Fruit fly (Drosophila melanogaster) whole organism, embryonic: ENCODE results near the gene ATPsynB.

Experiments
- Atf6 ChIP-seq: fragments of 200-800 bp; sonication (Bioruptor generic); IDR thresholded peaks from 2 replicates; pipeline ENCODE4 v1.3.6; 2022; ENCODE audit warnings: missing biosample characterization, missing genetic modification characterization
- BEAF-32 ChIP-seq: fragments of 200-800 bp; sonication (Bioruptor generic); optimal IDR thresholded peaks from 3 replicates; lab custom pipeline; 2017; ENCODE audit warnings: missing biosample characterization, missing genetic modification characterization, mild to moderate bottlenecking, moderate library complexity, missing genetic modification reagents
- CG10462 ChIP-seq: fragments of 200-800 bp; sonication (Bioruptor generic); optimal IDR thresholded peaks from 2 replicates; lab custom pipeline; 2016; ENCODE audit warnings: missing biosample characterization, missing genetic modification characterization
- CG10654 ChIP-seq: fragments of 200-800 bp; sonication (Bioruptor generic); optimal IDR thresholded peaks from 2 replicates; lab custom pipeline; 2016; ENCODE audit warnings: missing biosample characterization, missing genetic modification characterization
- CG12236 ChIP-seq: fragments of 200-800 bp; sonication (Bioruptor generic); optimal IDR thresholded peaks from 2 replicates; lab custom pipeline; 2016; ENCODE audit warnings: missing biosample characterization, missing genetic modification characterization
- CG12299 ChIP-seq: fragments of 200-800 bp; sonication (Bioruptor generic); optimal IDR thresholded peaks from 2 replicates; lab custom pipeline; 2018; ENCODE audit warnings: missing biosample characterization, mild to moderate bottlenecking, missing genetic modification characterization
- CG12391 ChIP-seq: fragments of 200-800 bp; sonication (Bioruptor generic); optimal IDR thresholded peaks from 3 replicates; lab custom pipeline; 2018; ENCODE audit warnings: missing biosample characterization, mild to moderate bottlenecking, missing genetic modification characterization, moderate library complexity
- CG12744 ChIP-seq: fragments of 200-800 bp; sonication (Bioruptor generic); optimal IDR thresholded peaks from 2 replicates; lab custom pipeline; 2016; ENCODE audit warnings: missing biosample characterization, missing genetic modification characterization
- CG14441 ChIP-seq: fragments of 200-800 bp; sonication (Bioruptor generic); IDR thresholded peaks from 2 replicates; pipeline ENCODE4 v1.3.6; 2022; ENCODE audit warnings: missing biosample characterization, missing genetic modification characterization
- CG17186 ChIP-seq: fragments of 200-800 bp; sonication (Bioruptor generic); optimal IDR thresholded peaks from 3 replicates; lab custom pipeline; 2017; ENCODE audit warnings: missing biosample characterization, missing genetic modification reagents, missing genetic modification characterization
- CG18476 ChIP-seq: fragments of 200-800 bp; sonication (Bioruptor generic); optimal IDR thresholded peaks from 2 replicates; lab custom pipeline; 2016; ENCODE audit warnings: missing biosample characterization, mild to moderate bottlenecking, missing genetic modification characterization
- CG31365 ChIP-seq: fragments of 200-800 bp; sonication (Bioruptor generic); optimal IDR thresholded peaks from 2 replicates; lab custom pipeline; 2018; ENCODE audit warnings: missing biosample characterization, mild to moderate bottlenecking, missing genetic modification characterization
- CG31388 ChIP-seq: fragments of 200-800 bp; sonication (Bioruptor generic); optimal IDR thresholded peaks from 2 replicates; lab custom pipeline; 2016; ENCODE audit warnings: missing biosample characterization, missing genetic modification characterization
- CG33213 ChIP-seq: fragments of 200-800 bp; sonication (Bioruptor generic); optimal IDR thresholded peaks from 3 replicates; lab custom pipeline; 2016; ENCODE audit warnings: missing biosample characterization, missing genetic modification characterization
- CG3838 ChIP-seq: fragments of 200-800 bp; sonication (Bioruptor generic); optimal IDR thresholded peaks from 3 replicates; lab custom pipeline; 2016; ENCODE audit warnings: missing biosample characterization, missing genetic modification characterization
- CG42726 ChIP-seq: fragments of 200-800 bp; sonication (Bioruptor generic); IDR thresholded peaks from 2 replicates; pipeline ENCODE4 v1.3.6; 2022; ENCODE audit warnings: missing biosample characterization, missing genetic modification characterization; ENCODE audit not compliant: partially characterized antibody
- CG4707 ChIP-seq: fragments of 200-800 bp; sonication (Bioruptor generic); optimal IDR thresholded peaks from 2 replicates; lab custom pipeline; 2018; ENCODE audit warnings: missing biosample characterization, mild to moderate bottlenecking, missing genetic modification characterization, moderate library complexity
- CG6791 ChIP-seq: fragments of 200-800 bp; sonication (Bioruptor generic); IDR thresholded peaks from 3 replicates; pipeline ENCODE4 v1.3.6; 2022; ENCODE audit warnings: missing biosample characterization, missing genetic modification characterization; ENCODE audit not compliant: partially characterized antibody
- CG8388 ChIP-seq: fragments of 200-800 bp; sonication (Bioruptor generic); optimal IDR thresholded peaks from 2 replicates; lab custom pipeline; 2019; ENCODE audit warnings: missing biosample characterization, mild to moderate bottlenecking, missing genetic modification characterization, moderate library complexity
- CG9932 ChIP-seq: fragments of 200-800 bp; sonication (Bioruptor generic); IDR thresholded peaks from 2 replicates; pipeline ENCODE4 v1.3.6; 2022; ENCODE audit warnings: missing biosample characterization, missing genetic modification characterization
- CHES-1-like ChIP-seq: fragments of 200-800 bp; sonication (Bioruptor generic); optimal IDR thresholded peaks from 2 replicates; lab custom pipeline; 2016; ENCODE audit warnings: missing biosample characterization, missing genetic modification characterization
- Camta ChIP-seq: fragments of 200-800 bp; sonication (Bioruptor generic); optimal IDR thresholded peaks from 2 replicates; lab custom pipeline; 2016; ENCODE audit warnings: missing biosample characterization, missing genetic modification characterization
- CoRest ChIP-seq: fragments of 200-800 bp; sonication (Bioruptor generic); optimal IDR thresholded peaks from 3 replicates; lab custom pipeline; 2018; ENCODE audit warnings: missing biosample characterization, mild to moderate bottlenecking, missing genetic modification characterization, moderate library complexity
- D19B ChIP-seq: fragments of 200-800 bp; sonication (Bioruptor generic); optimal IDR thresholded peaks from 2 replicates; lab custom pipeline; 2017; ENCODE audit warnings: missing biosample characterization, mild to moderate bottlenecking, missing genetic modification characterization
- Dref ChIP-seq: fragments of 200-800 bp; sonication (Bioruptor generic); IDR thresholded peaks from 2 replicates; pipeline ENCODE4 v1.3.6; 2022; ENCODE audit warnings: missing biosample characterization, missing genetic modification characterization
- Hr51 ChIP-seq, 2 experiments: fragments of 200-800 bp; sonication (Bioruptor generic); optimal IDR thresholded peaks; 2 replicates in 1 of 2; 3 replicates in 1 of 2; lab custom pipeline; 2016 to 2018; ENCODE audit warnings: missing biosample characterization in 2 of 2, missing genetic modification characterization in 2 of 2, mild to moderate bottlenecking in 1 of 2, moderate library complexity in 1 of 2
- Kr ChIP-seq: fragments of 200-800 bp; sonication (Bioruptor generic); optimal IDR thresholded peaks from 2 replicates; lab custom pipeline; 2017; ENCODE audit warnings: missing biosample characterization, mild to moderate bottlenecking, missing genetic modification characterization
- Nf-YA ChIP-seq: fragments of 200-800 bp; sonication (Bioruptor generic); IDR thresholded peaks from 2 replicates; pipeline ENCODE4 v1.3.6; 2022; ENCODE audit warnings: missing biosample characterization, missing genetic modification characterization
- Nf-YC ChIP-seq: fragments of 200-800 bp; optimal IDR thresholded peaks from 3 replicates; lab custom pipeline; 2019; ENCODE audit warnings: missing biosample characterization, mild to moderate bottlenecking, missing genetic modification characterization, moderate library complexity
- NfI ChIP-seq: fragments of 200-800 bp; sonication (Bioruptor generic); optimal IDR thresholded peaks from 3 replicates; lab custom pipeline; 2018; ENCODE audit warnings: missing biosample characterization, mild to moderate bottlenecking, missing genetic modification characterization, moderate library complexity
- Six4 ChIP-seq: fragments of 200-800 bp; sonication (Bioruptor generic); optimal IDR thresholded peaks from 2 replicates; lab custom pipeline; 2016; ENCODE audit warnings: missing biosample characterization, missing genetic modification characterization
- Tbp ChIP-seq: fragments of >200 bp; optimal IDR thresholded peaks from 2 replicates; lab custom pipeline; 2018; ENCODE audit warnings: missing biosample characterization, missing genetic modification characterization
- ab ChIP-seq: fragments of 200-800 bp; sonication (Bioruptor generic); optimal IDR thresholded peaks from 2 replicates; lab custom pipeline; 2016; ENCODE audit warnings: missing biosample characterization, missing genetic modification characterization
- al ChIP-seq: fragments of 200-800 bp; sonication (Bioruptor generic); IDR thresholded peaks from 2 replicates; pipeline ENCODE4 v1.3.6; 2022; ENCODE audit warnings: missing biosample characterization, missing genetic modification characterization
- ash1 ChIP-seq: fragments of 200-800 bp; sonication (Bioruptor generic); optimal IDR thresholded peaks from 2 replicates; lab custom pipeline; 2018; ENCODE audit warnings: missing biosample characterization, mild to moderate bottlenecking, missing genetic modification characterization
- dmrt11E ChIP-seq: fragments of 200-800 bp; sonication (Bioruptor generic); optimal IDR thresholded peaks from 3 replicates; lab custom pipeline; 2018; ENCODE audit warnings: missing biosample characterization, mild to moderate bottlenecking, missing genetic modification characterization, moderate library complexity
- en ChIP-seq: fragments of 200-800 bp; sonication (Bioruptor generic); optimal IDR thresholded peaks from 2 replicates; lab custom pipeline; 2016; ENCODE audit warnings: missing biosample characterization, missing genetic modification characterization
- fd3F ChIP-seq: fragments of 200-800 bp; sonication (Bioruptor generic); optimal IDR thresholded peaks from 2 replicates; lab custom pipeline; 2018; ENCODE audit warnings: missing biosample characterization, mild to moderate bottlenecking, missing genetic modification characterization, moderate library complexity
- inv ChIP-seq: fragments of 200-800 bp; sonication (Bioruptor generic); IDR thresholded peaks from 2 replicates; pipeline ENCODE4 v1.3.6; 2022; ENCODE audit warnings: missing biosample characterization, missing genetic modification characterization; ENCODE audit not compliant: partially characterized antibody
- maf-S ChIP-seq: fragments of 200-800 bp; sonication (Bioruptor generic); optimal IDR thresholded peaks from 2 replicates; lab custom pipeline; 2016; ENCODE audit warnings: missing biosample characterization, missing genetic modification characterization
- mirr ChIP-seq: fragments of 200-800 bp; sonication (Bioruptor generic); optimal IDR thresholded peaks from 3 replicates; lab custom pipeline; 2018; ENCODE audit warnings: missing biosample characterization, mild to moderate bottlenecking, missing genetic modification characterization
- nom ChIP-seq: fragments of 200-800 bp; sonication (Bioruptor generic); optimal IDR thresholded peaks from 2 replicates; lab custom pipeline; 2017; ENCODE audit warnings: missing biosample characterization, missing genetic modification characterization, mild to moderate bottlenecking, moderate library complexity, missing genetic modification reagents
- p53 ChIP-seq: fragments of 200-800 bp; sonication (Bioruptor generic); optimal IDR thresholded peaks from 2 replicates; lab custom pipeline; 2016; ENCODE audit warnings: missing biosample characterization, missing genetic modification characterization
- pzg ChIP-seq: fragments of 200-800 bp; sonication (Bioruptor generic); optimal IDR thresholded peaks from 3 replicates; lab custom pipeline; 2018; ENCODE audit warnings: missing biosample characterization, mild to moderate bottlenecking, missing genetic modification characterization, moderate library complexity
- sug ChIP-seq: fragments of 200-800 bp; optimal IDR thresholded peaks from 2 replicates; lab custom pipeline; 2019; ENCODE audit warnings: missing biosample characterization, mild to moderate bottlenecking, missing genetic modification characterization, moderate library complexity
- vfl ChIP-seq: fragments of 200-800 bp; sonication (Bioruptor generic); optimal IDR thresholded peaks from 2 replicates; lab custom pipeline; 2016; ENCODE audit warnings: missing biosample characterization, missing genetic modification characterization
- wdn ChIP-seq: fragments of 200-800 bp; sonication (Bioruptor generic); IDR thresholded peaks from 2 replicates; pipeline ENCODE4 v1.3.6; 2022; ENCODE audit warnings: missing biosample characterization, missing genetic modification characterization
- wek ChIP-seq: fragments of 200-800 bp; sonication (Bioruptor generic); optimal IDR thresholded peaks from 3 replicates; lab custom pipeline; 2018; ENCODE audit warnings: missing biosample characterization, mild to moderate bottlenecking, missing genetic modification characterization, moderate library complexity

The ATPsynB gene

dm6 chr3L:9696650-9697526 lies 32.9 kb upstream of the ATPsynB start, which contains the start of gene Prps (continued):
- no peak for TF ChIP-seq Kr (GFP tag; lab: Kevin White, UChicago)
- peak; percentile 68 for TF ChIP-seq Nf-YC (tag; lab: Kevin White, UChicago)
- TF ChIP-seq CG42726 (GFP tag; lab: Robert Waterston, UW), result no peak; the same call in 1 of the 2 replicates
- no peak for TF ChIP-seq CG10462
- TF ChIP-seq CG18476 (GFP tag; lab: Kevin White, UChicago), result peak; percentile 2
- TF ChIP-seq CG12299 (tag; lab: Kevin White, UChicago), result peak; percentile 75
- TF ChIP-seq ash1 (GFP tag; lab: Kevin White, UChicago), result peak; percentile 16
- TF ChIP-seq BEAF-32, result no peak
- peak; percentile 50 for TF ChIP-seq CG12744
- peak; percentile 95 for TF ChIP-seq D19B (GFP tag; lab: Kevin White, UChicago)
- no peak for TF ChIP-seq CG4707 (GFP tag; lab: Kevin White, UChicago)
- peak; percentile 37 for TF ChIP-seq fd3F
- TF ChIP-seq CHES-1-like, result peak; percentile 78
- peak; percentile 64; the same call in 1 of the 2 replicates for TF ChIP-seq al (GFP tag; lab: Robert Waterston, UW)
- peak; percentile 66 for TF ChIP-seq CG12391 (tag; lab: Kevin White, UChicago)
- TF ChIP-seq Nf-YA (GFP tag; lab: Robert Waterston, UW), result no peak; the same call in 1 of the 2 replicates
- TF ChIP-seq ab (GFP tag; lab: Kevin White, UChicago), result no peak
- TF ChIP-seq Six4, result peak; percentile 59
- no peak for TF ChIP-seq inv
- TF ChIP-seq CG14441 (GFP tag; lab: Robert Waterston, UW), result peak; percentile 82
- peak; percentile 90 for TF ChIP-seq nom (GFP tag; lab: Kevin White, UChicago)
- peak; percentile 82 for TF ChIP-seq CG33213 (GFP tag; lab: Kevin White, UChicago)
- peak; percentile 68 for TF ChIP-seq CG12236
- TF ChIP-seq sug (tag; lab: Kevin White, UChicago), result peak; percentile 68
- TF ChIP-seq Tbp, result no peak
- peak; percentile 42 for TF ChIP-seq wek (GFP tag; lab: Kevin White, UChicago)
- no peak for TF ChIP-seq CG6791
- no peak for TF ChIP-seq CG31388 (GFP tag; lab: Kevin White, UChicago)
- TF ChIP-seq NfI (GFP tag; lab: Kevin White, UChicago), result peak; percentile 74
- TF ChIP-seq Camta (GFP tag; lab: Kevin White, UChicago), result peak; percentile 65
- no peak for TF ChIP-seq CG17186
- TF ChIP-seq CG8388 (GFP tag; lab: Kevin White, UChicago), result peak; percentile 73
- peak; percentile 63 for TF ChIP-seq maf-S
- TF ChIP-seq mirr (GFP tag; lab: Kevin White, UChicago), result peak; percentile 83
- TF ChIP-seq Hr51 (GFP tag; optimal IDR thresholded peaks at IDR 0.05; lab: Kevin White, UChicago), result peak; percentile 66 to 75
- peak; percentile 75 for TF ChIP-seq CG10654
- peak; percentile 83 for TF ChIP-seq CG9932 (GFP tag; lab: Robert Waterston, UW)
- TF ChIP-seq Dref, result peak; percentile 24; the same call in 1 of the 2 replicates
- TF ChIP-seq CG3838 (GFP tag; lab: Kevin White, UChicago), result peak; percentile 22
- TF ChIP-seq vfl (GFP tag; lab: Kevin White, UChicago), result peak; percentile 64
- TF ChIP-seq pzg (GFP tag; lab: Kevin White, UChicago), result peak; percentile 2
- TF ChIP-seq CG31365 (tag; lab: Kevin White, UChicago), result peak; percentile 81
- TF ChIP-seq wdn (GFP tag; lab: Robert Waterston, UW), result peak; percentile 48; the same call in 1 of the 2 replicates
- peak; percentile 73 for TF ChIP-seq Atf6 (GFP tag; lab: Robert Waterston, UW)
- TF ChIP-seq p53 (GFP tag; lab: Kevin White, UChicago), result peak; percentile 61
- peak; percentile 69 for TF ChIP-seq CoRest (tag; lab: Kevin White, UChicago)
- no peak for TF ChIP-seq dmrt11E
- TF ChIP-seq en (GFP tag; lab: Kevin White, UChicago), result peak; percentile 77
